Worm (Caenorhabditis elegans) whole organism, L4 larva: ENCODE measurements around the gene C25F9.5.

Experiments used
- F26F4.8 ChIP-seq: fragments of 200-800 bp; sonication (Bioruptor generic); conservative IDR thresholded peaks from 2 replicates; pipeline ENCODE4 v1.3.6; 2022; ENCODE audit warnings: missing genetic modification characterization, missing compliant biosample characterization
- R02D3.7 ChIP-seq: fragments of 150-350 bp; sonication (generic microtip); optimal IDR thresholded peaks from 3 replicates; lab custom pipeline; 2014; ENCODE audit warnings: missing biosample characterization, missing genetic modification characterization
- T20F7.1 ChIP-seq: fragments of 200-800 bp; sonication (Bioruptor generic); optimal IDR thresholded peaks from 2 replicates; lab custom pipeline; 2018; ENCODE audit warnings: mild to moderate bottlenecking, missing genetic modification characterization, missing compliant biosample characterization
- Y48G9A.11 ChIP-seq: fragments of 200-800 bp; sonication (Bioruptor generic); IDR thresholded peaks from 2 replicates; pipeline ENCODE4 v1.3.6; 2022; ENCODE audit warnings: missing genetic modification reagents, missing genetic modification characterization, missing compliant biosample characterization
- ZK337.2 ChIP-seq: fragments of 200-800 bp; sonication (Bioruptor generic); IDR thresholded peaks from 2 replicates; pipeline ENCODE4 v1.3.6; 2022; ENCODE audit warnings: missing genetic modification reagents, missing genetic modification characterization, missing compliant biosample characterization
- aha-1 ChIP-seq: fragments of 150-350 bp; peaks from one replicate; lab custom pipeline; 2014; ENCODE audit warnings: missing biosample characterization, missing genetic modification characterization
- ama-1 ChIP-seq: fragments of 150-350 bp; optimal IDR thresholded peaks from 2 replicates; lab custom pipeline; 2014; ENCODE audit warnings: inconsistent platforms, mixed read lengths
- attf-4 ChIP-seq: sonication (generic microtip); optimal IDR thresholded peaks from 3 replicates; lab custom pipeline; 2017; ENCODE audit warnings: missing biosample characterization, missing genetic modification characterization
- ceh-62 ChIP-seq: sonication (generic microtip); optimal IDR thresholded peaks from 2 replicates; lab custom pipeline; 2017; ENCODE audit warnings: missing biosample characterization, missing genetic modification characterization
- ces-1 ChIP-seq: fragments of 150-350 bp; sonication (generic microtip); optimal IDR thresholded peaks from 4 replicates; lab custom pipeline; 2014; ENCODE audit warnings: missing biosample characterization, missing genetic modification reagents, missing genetic modification characterization
- daf-12 ChIP-seq: fragments of 150-350 bp; optimal IDR thresholded peaks from 2 replicates; lab custom pipeline; 2014; ENCODE audit warnings: missing biosample characterization, missing genetic modification reagents, missing genetic modification characterization
- daf-16 ChIP-seq, 3 experiments: sonication (generic microtip); optimal IDR thresholded peaks; 2 replicates each; lab custom pipeline; 2016 to 2017; ENCODE audit warnings: missing genetic modification characterization in 3 of 3, missing genetic modification reagents in 3 of 3, mild to moderate bottlenecking in 2 of 3, missing compliant biosample characterization in 2 of 3, missing biosample characterization in 1 of 3, moderate library complexity in 1 of 3
- daf-19 ChIP-seq: fragments of 200-800 bp; sonication (Bioruptor generic); conservative IDR thresholded peaks from 2 replicates; pipeline ENCODE4 v1.3.6; 2022; ENCODE audit warnings: missing genetic modification characterization, missing compliant biosample characterization
- daf-8 ChIP-seq: fragments of 200-800 bp; sonication (Bioruptor generic); IDR thresholded peaks from 2 replicates; pipeline ENCODE4 v1.3.6; 2022; ENCODE audit warnings: missing genetic modification characterization, missing compliant biosample characterization
- dmd-6 ChIP-seq: fragments of 200-800 bp; sonication (Bioruptor generic); IDR thresholded peaks from 2 replicates; pipeline ENCODE4 v1.3.6; 2022; ENCODE audit warnings: missing genetic modification reagents, missing genetic modification characterization, missing compliant biosample characterization
- dmd-8 ChIP-seq: fragments of 200-800 bp; sonication (Bioruptor generic); IDR thresholded peaks from 2 replicates; pipeline ENCODE4 v1.3.6; 2022; ENCODE audit warnings: missing genetic modification characterization, missing compliant biosample characterization
- dve-1 ChIP-seq: sonication (generic microtip); optimal IDR thresholded peaks from 2 replicates; lab custom pipeline; 2017; ENCODE audit warnings: antibody characterized with exemption, mild to moderate bottlenecking, missing genetic modification characterization, missing compliant biosample characterization; ENCODE audit not compliant: insufficient read depth
- egl-43 ChIP-seq: fragments of 200-800 bp; sonication (Bioruptor generic); IDR thresholded peaks from 2 replicates; pipeline ENCODE4 v1.3.6; 2022; ENCODE audit warnings: missing genetic modification reagents, missing genetic modification characterization, missing compliant biosample characterization
- hlh-11 ChIP-seq: fragments of 200-800 bp; sonication (Bioruptor generic); optimal IDR thresholded peaks from 2 replicates; lab custom pipeline; 2018; ENCODE audit warnings: mild to moderate bottlenecking, missing genetic modification characterization, missing compliant biosample characterization
- hmg-1.1 ChIP-seq: fragments of 200-800 bp; sonication (Bioruptor generic); IDR thresholded peaks from 2 replicates; pipeline ENCODE4 v1.3.6; 2022; ENCODE audit warnings: missing genetic modification reagents, missing genetic modification characterization, missing compliant biosample characterization
- lin-15B ChIP-seq: fragments of 150-350 bp; sonication (generic microtip); optimal IDR thresholded peaks from 3 replicates; lab custom pipeline; 2014; ENCODE audit warnings: missing biosample characterization, missing genetic modification characterization
- lin-38 ChIP-seq: fragments of 200-800 bp; sonication (Bioruptor generic); IDR thresholded peaks from 2 replicates; pipeline ENCODE4 v1.3.6; 2022; ENCODE audit warnings: missing genetic modification reagents, missing genetic modification characterization, missing compliant biosample characterization
- lir-3 ChIP-seq: sonication (generic microtip); optimal IDR thresholded peaks from 2 replicates; lab custom pipeline; 2016; ENCODE audit warnings: mild to moderate bottlenecking, missing genetic modification characterization, missing compliant biosample characterization
- lsy-2 ChIP-seq, 2 experiments: fragments of 150-350 bp in 1 of 2; sonication (generic microtip) in 1 of 2; optimal IDR thresholded peaks; 2 replicates each; lab custom pipeline; 2014 to 2017; ENCODE audit warnings: missing biosample characterization in 2 of 2, missing genetic modification characterization in 2 of 2
- mdl-1 ChIP-seq, 2 experiments: fragments of 150-350 bp in 1 of 2; sonication (generic microtip) in 1 of 2; optimal IDR thresholded peaks; 2 replicates each; lab custom pipeline; 2014 to 2017; ENCODE audit warnings: missing biosample characterization in 2 of 2, missing genetic modification characterization in 2 of 2
- mep-1 ChIP-seq: fragments of 150-350 bp; sonication (generic microtip); optimal IDR thresholded peaks from 3 replicates; lab custom pipeline; 2014; ENCODE audit warnings: missing biosample characterization, missing genetic modification characterization
- nhr-10 ChIP-seq: fragments of 150-350 bp; optimal IDR thresholded peaks from 2 replicates; lab custom pipeline; 2014; ENCODE audit warnings: missing biosample characterization, missing genetic modification characterization
- nhr-11 ChIP-seq: fragments of 150-350 bp; optimal IDR thresholded peaks from 2 replicates; lab custom pipeline; 2014; ENCODE audit warnings: missing biosample characterization, missing genetic modification characterization
- nhr-25 ChIP-seq: sonication (generic microtip); optimal IDR thresholded peaks from 2 replicates; lab custom pipeline; 2017; ENCODE audit warnings: missing genetic modification characterization, mild to moderate bottlenecking, missing compliant biosample characterization, antibody characterized with exemption, moderate library complexity, borderline replicate concordance; ENCODE audit not compliant: insufficient read depth
- nhr-28 ChIP-seq: fragments of 150-350 bp; optimal IDR thresholded peaks from 2 replicates; lab custom pipeline; 2014; ENCODE audit warnings: missing biosample characterization, missing genetic modification characterization
- nhr-42 ChIP-seq: fragments of 200-800 bp; sonication (Bioruptor generic); IDR thresholded peaks from 2 replicates; pipeline ENCODE4 v1.3.6; 2022; ENCODE audit warnings: missing genetic modification characterization, missing compliant biosample characterization
- nhr-77 ChIP-seq: fragments of 150-350 bp; optimal IDR thresholded peaks from 2 replicates; lab custom pipeline; 2014; ENCODE audit warnings: missing biosample characterization, missing genetic modification characterization
- pqm-1 ChIP-seq: sonication (generic microtip); optimal IDR thresholded peaks from 2 replicates; lab custom pipeline; 2017; ENCODE audit warnings: missing biosample characterization, missing genetic modification characterization
- rbr-2 ChIP-seq: sonication (generic microtip); optimal IDR thresholded peaks from 2 replicates; lab custom pipeline; 2016; ENCODE audit warnings: missing genotype, missing genetic modification characterization, missing compliant biosample characterization
- saeg-2 ChIP-seq: fragments of 200-800 bp; sonication (Bioruptor generic); IDR thresholded peaks from 2 replicates; pipeline ENCODE4 v1.3.6; 2022; ENCODE audit warnings: missing genetic modification reagents, missing genetic modification characterization, missing compliant biosample characterization
- set-16 ChIP-seq: fragments of 200-800 bp; sonication (Bioruptor generic); IDR thresholded peaks from 2 replicates; pipeline ENCODE4 v1.3.6; 2022; ENCODE audit warnings: missing genetic modification reagents, missing genetic modification characterization, missing compliant biosample characterization
- snpc-1.2 ChIP-seq: fragments of 200-800 bp; sonication (Bioruptor generic); IDR thresholded peaks from 2 replicates; pipeline ENCODE4 v1.3.6; 2022; ENCODE audit warnings: missing genetic modification reagents, missing genetic modification characterization, missing compliant biosample characterization
- snpc-4 ChIP-seq: fragments of 150-350 bp; optimal IDR thresholded peaks from 2 replicates; lab custom pipeline; 2014; ENCODE audit warnings: missing biosample characterization, missing genetic modification characterization
- tag-97 ChIP-seq: fragments of 200-800 bp; sonication (Bioruptor generic); IDR thresholded peaks from 2 replicates; pipeline ENCODE4 v1.3.6; 2022; ENCODE audit warnings: missing genetic modification characterization, missing compliant biosample characterization
- zag-1 ChIP-seq: fragments of 150-350 bp; optimal IDR thresholded peaks from 2 replicates; lab custom pipeline; 2014; ENCODE audit warnings: missing biosample characterization, missing genetic modification characterization
- zfp-3 ChIP-seq: fragments of 200-800 bp; sonication (Bioruptor generic); conservative IDR thresholded peaks from 2 replicates; pipeline ENCODE4 v1.3.6; 2022; ENCODE audit warnings: missing genetic modification reagents, missing genetic modification characterization, missing compliant biosample characterization
- ztf-11 ChIP-seq: fragments of 150-350 bp; optimal IDR thresholded peaks from 2 replicates; lab custom pipeline; 2014; ENCODE audit warnings: missing biosample characterization, missing genetic modification characterization
- ztf-7 ChIP-seq: fragments of 150-350 bp; optimal IDR thresholded peaks from 2 replicates; lab custom pipeline; 2014; ENCODE audit warnings: missing biosample characterization, missing genetic modification characterization

Gene C25F9.5

ce11 chrV:19391242-19391641 is 19.4 kb downstream of the C25F9.5 start:
- TF ChIP-seq aha-1, result no peak
- TF ChIP-seq snpc-4, result no peak
- TF ChIP-seq hmg-1.1, result peak; percentile 22; the same call in 1 of the 2 replicates
- TF ChIP-seq ztf-7 (tag; lab: Kevin White, UChicago), result no peak
- TF ChIP-seq rbr-2 (tag; lab: Kevin White, UChicago), result no peak
- no peak for TF ChIP-seq daf-8 (GFP tag; lab: Robert Waterston, UW)
- TF ChIP-seq dmd-8 (GFP tag; lab: Robert Waterston, UW), result no peak
- TF ChIP-seq mdl-1 (tag; optimal IDR thresholded peaks at IDR 0.05; lab: Kevin White, UChicago), result peak in 1 of 2 experiments; percentile 26
- TF ChIP-seq daf-19 (GFP tag; lab: Robert Waterston, UW), result no peak
- TF ChIP-seq saeg-2 (GFP tag; lab: Robert Waterston, UW), result no peak
- TF ChIP-seq, all 104 proteins: peak for 2

- TF ChIP-seq snpc-1.2 (GFP tag; lab: Robert Waterston, UW) (no peak), tag-97 (no peak), lin-38 (GFP tag; lab: Robert Waterston, UW) (no peak), Y48G9A.11 (GFP tag; lab: Robert Waterston, UW) (no peak), zag-1 (tag; lab: Kevin White, UChicago) (no peak), ZK337.2 (GFP tag; lab: Robert Waterston, UW) (no peak), ceh-62 (tag; lab: Kevin White, UChicago) (no peak), lir-3 (tag; lab: Kevin White, UChicago) (no peak), nhr-25 (tag; lab: Kevin White, UChicago) (no peak), daf-16 (GFP tag; optimal IDR thresholded peaks at IDR 0.05; lab: Kevin White, UChicago) (no peak), daf-16 (tag; optimal IDR thresholded peaks at IDR 0.05; lab: Kevin White, UChicago) (no peak)
- TF ChIP-seq, all 104 proteins: peak for 0
Observed at ce11 chrV:19390029-19390428, 20.6 kb downstream of the C25F9.5 start, which contains the start of gene slcr-46.2. TSS of gene slcr-46.2 (minus strand) at chrV:19390129.

- TF ChIP-seq hlh-11 (tag; lab: Kevin White, UChicago) (no peak), daf-8 (GFP tag; lab: Robert Waterston, UW) (no peak), ama-1 (lab: Kevin White, UChicago) (no peak), attf-4 (tag; lab: Kevin White, UChicago) (no peak), rbr-2 (tag; lab: Kevin White, UChicago) (no peak), R02D3.7 (tag; lab: Kevin White, UChicago) (no peak), ces-1 (no peak), daf-19 (GFP tag; lab: Robert Waterston, UW) (no peak)
Observed at ce11 chrV:19380968-19381367, 29.7 kb downstream of the C25F9.5 start, which contains the start of gene srw-84. TSS of gene srw-84 (plus strand) at chrV:19381268.

- TF ChIP-seq lin-38 (GFP tag; lab: Robert Waterston, UW), result no peak
- no peak for TF ChIP-seq daf-16 (GFP tag; optimal IDR thresholded peaks at IDR 0.05; lab: Kevin White, UChicago)
- TF ChIP-seq daf-16 (tag; optimal IDR thresholded peaks at IDR 0.05; lab: Kevin White, UChicago), result peak; percentile 99
- TF ChIP-seq dmd-6 (GFP tag; lab: Robert Waterston, UW), result no peak
- peak; percentile 47 for TF ChIP-seq nhr-28 (tag; lab: Kevin White, UChicago)
- TF ChIP-seq nhr-77 (tag; lab: Kevin White, UChicago), result peak; percentile 30
- TF ChIP-seq mep-1 (tag; lab: Kevin White, UChicago), result peak; percentile 25
- TF ChIP-seq pqm-1, result peak; percentile 28
- TF ChIP-seq dve-1 (tag; lab: Kevin White, UChicago), result peak; percentile 68
Observed at ce11 chrV:19377014-19377494, 33.6 kb downstream of the C25F9.5 start, which contains the start of gene nceh-1. TSS of gene nceh-1 (plus strand) at chrV:19377444.

- no peak for TF ChIP-seq T20F7.1 (GFP tag; lab: Kevin White, UChicago)
- TF ChIP-seq ama-1 (lab: Kevin White, UChicago), result no peak
- TF ChIP-seq egl-43 (GFP tag; lab: Robert Waterston, UW), result no peak
- no peak for TF ChIP-seq nhr-77 (tag; lab: Kevin White, UChicago)
- no peak for TF ChIP-seq tag-97
- TF ChIP-seq zfp-3 (GFP tag; lab: Robert Waterston, UW), result no peak
- no peak for TF ChIP-seq nhr-42 (GFP tag; lab: Robert Waterston, UW)
- TF ChIP-seq ztf-11 (tag; lab: Kevin White, UChicago), result no peak
- no peak for TF ChIP-seq daf-19 (GFP tag; lab: Robert Waterston, UW)
- no peak for TF ChIP-seq F26F4.8
- no peak for TF ChIP-seq nhr-10
- no peak for TF ChIP-seq set-16 (GFP tag; lab: Robert Waterston, UW)
- no peak for TF ChIP-seq lin-15B
- no peak for TF ChIP-seq daf-12
- TF ChIP-seq nhr-11 (tag; lab: Kevin White, UChicago), result no peak
- TF ChIP-seq ceh-62 (tag; lab: Kevin White, UChicago), result no peak
- TF ChIP-seq lsy-2 (tag; optimal IDR thresholded peaks at IDR 0.05; lab: Kevin White, UChicago), result no peak
Observed at ce11 chrV:19371777-19372176, 38.9 kb downstream of the C25F9.5 start.
